Worm (Caenorhabditis elegans) whole organism, L4 larva: ENCODE measurements around the gene C30G12.1.

Experiments
- F37D6.2 ChIP-seq: sonication (generic microtip); optimal IDR thresholded peaks from 2 replicates; lab custom pipeline; 2016; ENCODE audit warnings: mild to moderate bottlenecking, missing genetic modification characterization, missing compliant biosample characterization
- R02D3.7 ChIP-seq: fragments of 150-350 bp; sonication (generic microtip); optimal IDR thresholded peaks from 3 replicates; lab custom pipeline; 2014; ENCODE audit warnings: missing biosample characterization, missing genetic modification characterization
- T20F7.1 ChIP-seq: fragments of 200-800 bp; sonication (Bioruptor generic); optimal IDR thresholded peaks from 2 replicates; lab custom pipeline; 2018; ENCODE audit warnings: mild to moderate bottlenecking, missing genetic modification characterization, missing compliant biosample characterization
- T26A8.4 ChIP-seq: fragments of 200-800 bp; sonication (Bioruptor generic); IDR thresholded peaks from 2 replicates; pipeline ENCODE4 v1.3.6; 2022; ENCODE audit warnings: missing genetic modification characterization, missing compliant biosample characterization
- Y105C5A.15 ChIP-seq: fragments of 200-800 bp; sonication (Bioruptor generic); IDR thresholded peaks from 2 replicates; pipeline ENCODE4 v1.3.6; 2022; ENCODE audit warnings: missing genetic modification characterization, missing compliant biosample characterization
- Y48G9A.11 ChIP-seq: fragments of 200-800 bp; sonication (Bioruptor generic); IDR thresholded peaks from 2 replicates; pipeline ENCODE4 v1.3.6; 2022; ENCODE audit warnings: missing genetic modification reagents, missing genetic modification characterization, missing compliant biosample characterization
- Y75B8A.6 ChIP-seq: fragments of 200-800 bp; sonication (Bioruptor generic); IDR thresholded peaks from 2 replicates; pipeline ENCODE4 v1.3.6; 2022; ENCODE audit warnings: missing genetic modification reagents, missing genetic modification characterization, missing compliant biosample characterization
- aha-1 ChIP-seq: fragments of 150-350 bp; peaks from one replicate; lab custom pipeline; 2014; ENCODE audit warnings: missing biosample characterization, missing genetic modification characterization
- aly-2 ChIP-seq: sonication (generic microtip); optimal IDR thresholded peaks from 2 replicates; lab custom pipeline; 2018; ENCODE audit warnings: missing biosample characterization, missing genetic modification characterization
- attf-4 ChIP-seq: sonication (generic microtip); optimal IDR thresholded peaks from 3 replicates; lab custom pipeline; 2017; ENCODE audit warnings: missing biosample characterization, missing genetic modification characterization
- ceh-32 ChIP-seq: sonication (generic microtip); optimal IDR thresholded peaks from 2 replicates; lab custom pipeline; 2016; ENCODE audit warnings: mild to moderate bottlenecking, missing genetic modification characterization, missing compliant biosample characterization; ENCODE audit not compliant: poor library complexity
- ceh-44 ChIP-seq: fragments of 200-800 bp; sonication (Bioruptor generic); IDR thresholded peaks from 2 replicates; pipeline ENCODE4 v1.3.6; 2022; ENCODE audit warnings: missing genetic modification reagents, missing genetic modification characterization, missing compliant biosample characterization
- cey-2 ChIP-seq: sonication (generic microtip); optimal IDR thresholded peaks from 3 replicates; lab custom pipeline; 2017; ENCODE audit warnings: missing genetic modification characterization, mild to moderate bottlenecking, missing compliant biosample characterization, antibody characterized with exemption, borderline replicate concordance; ENCODE audit not compliant: insufficient read depth
- daf-12 ChIP-seq: fragments of 150-350 bp; optimal IDR thresholded peaks from 2 replicates; lab custom pipeline; 2014; ENCODE audit warnings: missing biosample characterization, missing genetic modification reagents, missing genetic modification characterization
- dmd-8 ChIP-seq: fragments of 200-800 bp; sonication (Bioruptor generic); IDR thresholded peaks from 2 replicates; pipeline ENCODE4 v1.3.6; 2022; ENCODE audit warnings: missing genetic modification characterization, missing compliant biosample characterization
- dmd-9 ChIP-seq: fragments of 200-800 bp; sonication (Bioruptor generic); IDR thresholded peaks from 2 replicates; pipeline ENCODE4 v1.3.6; 2022; ENCODE audit warnings: missing genetic modification reagents, missing genetic modification characterization, missing compliant biosample characterization
- egl-27 ChIP-seq: sonication (generic microtip); optimal IDR thresholded peaks from 3 replicates; lab custom pipeline; 2017; ENCODE audit warnings: missing biosample characterization, missing genetic modification reagents, missing genetic modification characterization
- egl-43 ChIP-seq: fragments of 200-800 bp; sonication (Bioruptor generic); IDR thresholded peaks from 2 replicates; pipeline ENCODE4 v1.3.6; 2022; ENCODE audit warnings: missing genetic modification reagents, missing genetic modification characterization, missing compliant biosample characterization
- fos-1 ChIP-seq: fragments of 150-350 bp; optimal IDR thresholded peaks from 2 replicates; lab custom pipeline; 2014; ENCODE audit warnings: missing biosample characterization, missing genetic modification characterization
- hif-1 ChIP-seq, 2 experiments: sonication (generic microtip); optimal IDR thresholded peaks; 2 replicates each; lab custom pipeline; 2016 to 2017; ENCODE audit warnings: missing compliant biosample characterization in 2 of 2, missing genetic modification characterization in 2 of 2, missing genetic modification reagents in 2 of 2, missing genotype in 2 of 2, mild to moderate bottlenecking in 1 of 2
- hlh-11 ChIP-seq: fragments of 200-800 bp; sonication (Bioruptor generic); optimal IDR thresholded peaks from 2 replicates; lab custom pipeline; 2018; ENCODE audit warnings: mild to moderate bottlenecking, missing genetic modification characterization, missing compliant biosample characterization
- hlh-30 ChIP-seq: sonication (generic microtip); optimal IDR thresholded peaks from 2 replicates; lab custom pipeline; 2017; ENCODE audit warnings: antibody characterized with exemption, mild to moderate bottlenecking, missing genetic modification characterization, missing compliant biosample characterization; ENCODE audit not compliant: insufficient read depth
- lin-1 ChIP-seq: fragments of 200-800 bp; sonication (Bioruptor generic); IDR thresholded peaks from 2 replicates; pipeline ENCODE4 v1.3.6; 2022; ENCODE audit warnings: missing genetic modification reagents, missing genetic modification characterization, missing compliant biosample characterization
- lin-13 ChIP-seq: fragments of 150-350 bp; optimal IDR thresholded peaks from 2 replicates; lab custom pipeline; 2014; ENCODE audit warnings: missing biosample characterization, missing genetic modification reagents, missing genetic modification characterization
- lin-15B ChIP-seq: fragments of 150-350 bp; sonication (generic microtip); optimal IDR thresholded peaks from 3 replicates; lab custom pipeline; 2014; ENCODE audit warnings: missing biosample characterization, missing genetic modification characterization
- madf-5 ChIP-seq, 2 experiments: fragments of 200-800 bp; sonication (Bioruptor generic); IDR thresholded peaks; 2 replicates each; pipeline ENCODE4 v1.3.6; 2022; ENCODE audit warnings: missing compliant biosample characterization in 2 of 2, missing genetic modification characterization in 2 of 2
- madf-9 ChIP-seq: fragments of 200-800 bp; sonication (Bioruptor generic); conservative IDR thresholded peaks from 2 replicates; pipeline ENCODE4 v1.3.6; 2022; ENCODE audit warnings: missing genetic modification reagents, missing genetic modification characterization, missing compliant biosample characterization
- mdl-1 ChIP-seq, 2 experiments: fragments of 150-350 bp in 1 of 2; sonication (generic microtip) in 1 of 2; optimal IDR thresholded peaks; 2 replicates each; lab custom pipeline; 2014 to 2017; ENCODE audit warnings: missing biosample characterization in 2 of 2, missing genetic modification characterization in 2 of 2
- mep-1 ChIP-seq: fragments of 150-350 bp; sonication (generic microtip); optimal IDR thresholded peaks from 3 replicates; lab custom pipeline; 2014; ENCODE audit warnings: missing biosample characterization, missing genetic modification characterization
- mes-2 ChIP-seq: sonication (generic microtip); optimal IDR thresholded peaks from 2 replicates; lab custom pipeline; 2016; ENCODE audit warnings: missing genotype, mild to moderate bottlenecking, missing genetic modification characterization, missing compliant biosample characterization; ENCODE audit not compliant: poor library complexity, severe bottlenecking
- mxl-3 ChIP-seq: fragments of 200-800 bp; sonication (Bioruptor generic); optimal IDR thresholded peaks from 2 replicates; lab custom pipeline; 2018; ENCODE audit warnings: mild to moderate bottlenecking, missing genetic modification characterization, missing compliant biosample characterization
- nhr-10 ChIP-seq: fragments of 150-350 bp; optimal IDR thresholded peaks from 2 replicates; lab custom pipeline; 2014; ENCODE audit warnings: missing biosample characterization, missing genetic modification characterization
- nhr-237 ChIP-seq: sonication (generic microtip); optimal IDR thresholded peaks from 2 replicates; lab custom pipeline; 2017; ENCODE audit warnings: missing biosample characterization, missing genetic modification characterization
- nhr-28 ChIP-seq: fragments of 150-350 bp; optimal IDR thresholded peaks from 2 replicates; lab custom pipeline; 2014; ENCODE audit warnings: missing biosample characterization, missing genetic modification characterization
- nhr-42 ChIP-seq: fragments of 200-800 bp; sonication (Bioruptor generic); IDR thresholded peaks from 2 replicates; pipeline ENCODE4 v1.3.6; 2022; ENCODE audit warnings: missing genetic modification characterization, missing compliant biosample characterization
- nhr-48 ChIP-seq: sonication (generic microtip); optimal IDR thresholded peaks from 2 replicates; lab custom pipeline; 2016; ENCODE audit warnings: mild to moderate bottlenecking, missing genetic modification characterization, missing compliant biosample characterization
- nhr-77 ChIP-seq: fragments of 150-350 bp; optimal IDR thresholded peaks from 2 replicates; lab custom pipeline; 2014; ENCODE audit warnings: missing biosample characterization, missing genetic modification characterization
- spr-3 ChIP-seq: fragments of 200-800 bp; sonication (Bioruptor generic); optimal IDR thresholded peaks from 2 replicates; lab custom pipeline; 2018; ENCODE audit warnings: mild to moderate bottlenecking, missing genetic modification characterization, missing compliant biosample characterization
- unc-39 ChIP-seq: sonication (generic microtip); optimal IDR thresholded peaks from 2 replicates; lab custom pipeline; 2017; ENCODE audit warnings: missing biosample characterization, missing genetic modification characterization
- unc-62 ChIP-seq, 3 experiments: fragments of 150-350 bp in 1 of 3; sonication (generic microtip); optimal IDR thresholded peaks in 2 of 3; peaks in 1 of 3; 1 replicate in 1 of 3; 2 replicates in 2 of 3; lab custom pipeline; 2014 to 2017; ENCODE audit warnings: missing biosample characterization in 3 of 3, missing genetic modification characterization in 3 of 3, missing genetic modification reagents in 3 of 3, missing genotype in 1 of 3
- vab-7 ChIP-seq: fragments of 200-800 bp; sonication (Bioruptor generic); IDR thresholded peaks from 2 replicates; pipeline ENCODE4 v1.3.6; 2022; ENCODE audit warnings: missing genetic modification reagents, missing genetic modification characterization, missing compliant biosample characterization
- zip-11 ChIP-seq: fragments of 200-800 bp; sonication (Bioruptor generic); IDR thresholded peaks from 2 replicates; pipeline ENCODE4 v1.3.6; 2022; ENCODE audit warnings: missing genetic modification characterization, missing compliant biosample characterization
- ztf-11 ChIP-seq: fragments of 150-350 bp; optimal IDR thresholded peaks from 2 replicates; lab custom pipeline; 2014; ENCODE audit warnings: missing biosample characterization, missing genetic modification characterization
- ztf-7 ChIP-seq: fragments of 150-350 bp; optimal IDR thresholded peaks from 2 replicates; lab custom pipeline; 2014; ENCODE audit warnings: missing biosample characterization, missing genetic modification characterization

C30G12.1 gene

DNA sequence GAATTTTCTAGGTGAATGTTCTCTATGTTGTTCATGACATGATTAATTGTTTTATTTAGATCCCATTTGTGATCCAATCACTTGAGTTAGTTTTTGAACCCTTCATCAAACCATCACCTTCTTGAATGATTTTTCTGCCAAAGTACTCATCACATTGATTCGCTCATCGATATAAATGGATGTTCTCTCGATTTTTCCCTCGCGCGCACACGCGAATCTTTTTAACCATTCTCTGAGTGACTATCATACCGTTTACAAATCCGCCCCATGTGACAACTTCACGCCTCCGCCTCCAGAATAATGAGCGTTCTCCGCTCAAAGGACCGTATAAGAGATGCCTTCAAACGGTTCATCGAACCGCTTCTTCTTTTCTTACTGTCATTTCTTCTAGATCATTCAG lies 43.7 kb downstream of the C30G12.1 start:
- TF ChIP-seq ztf-11 (no peak), egl-43 (GFP tag; lab: Robert Waterston, UW) (no peak), attf-4 (tag; lab: Kevin White, UChicago) (no peak), unc-62 (GFP tag; optimal IDR thresholded peaks at IDR 0.05 in 1 of 2; lab: Kevin White, UChicago) (peak in 1 of 2 experiments; percentile 98), unc-62 (tag; optimal IDR thresholded peaks at IDR 0.05; lab: Kevin White, UChicago) (no peak), nhr-42 (no peak), Y105C5A.15 (GFP tag; lab: Robert Waterston, UW) (no peak), madf-9 (GFP tag; lab: Robert Waterston, UW) (no peak), lin-1 (GFP tag; lab: Robert Waterston, UW) (no peak), mes-2 (tag; lab: Kevin White, UChicago) (no peak), vab-7 (GFP tag; lab: Robert Waterston, UW) (no peak), madf-5 (GFP tag; IDR thresholded peaks at IDR 0.05; lab: Robert Waterston, UW) (no peak), Y75B8A.6 (no peak), mxl-3 (GFP tag; lab: Kevin White, UChicago) (peak; percentile 62), zip-11 (GFP tag; lab: Robert Waterston, UW) (no peak), nhr-237 (tag; lab: Kevin White, UChicago) (no peak), ceh-32 (tag; lab: Kevin White, UChicago) (no peak), ztf-7 (tag; lab: Kevin White, UChicago) (no peak), T20F7.1 (GFP tag; lab: Kevin White, UChicago) (no peak), mdl-1 (tag; optimal IDR thresholded peaks at IDR 0.05; lab: Kevin White, UChicago) (peak; percentile 25 to 78), nhr-77 (tag; lab: Kevin White, UChicago) (no peak), F37D6.2 (tag; lab: Kevin White, UChicago) (no peak), aha-1 (tag; lab: Kevin White, UChicago) (peak; percentile 56), T26A8.4 (no peak), aly-2 (tag; lab: Kevin White, UChicago) (no peak), nhr-28 (tag; lab: Kevin White, UChicago) (peak; percentile 74), ceh-44 (no peak), lin-13 (no peak), R02D3.7 (no peak), mep-1 (tag; lab: Kevin White, UChicago) (peak; percentile 13), nhr-10 (tag; lab: Kevin White, UChicago) (no peak), lin-15B (no peak), daf-12 (tag; lab: Kevin White, UChicago) (no peak), spr-3 (GFP tag; lab: Kevin White, UChicago) (no peak), egl-27 (tag; lab: Kevin White, UChicago) (no peak), unc-39 (no peak), nhr-48 (tag; lab: Kevin White, UChicago) (peak; percentile 40), fos-1 (no peak), cey-2 (tag; lab: Kevin White, UChicago) (no peak), dmd-9 (GFP tag; lab: Robert Waterston, UW) (no peak), hif-1 (tag; optimal IDR thresholded peaks at IDR 0.05; lab: Kevin White, UChicago) (no peak), hlh-11 (tag; lab: Kevin White, UChicago) (peak; percentile 62), Y48G9A.11 (GFP tag; lab: Robert Waterston, UW) (no peak), dmd-8 (GFP tag; lab: Robert Waterston, UW) (no peak), hlh-30 (tag; lab: Kevin White, UChicago) (peak; percentile 29)
